Fruit fly (Drosophila melanogaster) whole organism, embryonic: ENCODE results near the gene miple1.
A peak's percentile ranks its signal among the peaks of the same experiment; 100 is the strongest.

Experiments used
- B-H1 ChIP-seq: fragments of 200-800 bp; sonication (Bioruptor generic); IDR thresholded peaks from 3 replicates; pipeline ENCODE4 v1.3.6; 2022; ENCODE audit warnings: missing biosample characterization, missing genetic modification characterization
- Bteb2 ChIP-seq: fragments of 200-800 bp; sonication (Bioruptor generic); optimal IDR thresholded peaks from 2 replicates; lab custom pipeline; 2016; ENCODE audit warnings: missing biosample characterization, missing genetic modification characterization
- CG10209 ChIP-seq: fragments of 200-800 bp; sonication (Bioruptor generic); optimal IDR thresholded peaks from 3 replicates; lab custom pipeline; 2017; ENCODE audit warnings: missing biosample characterization, mild to moderate bottlenecking, missing genetic modification characterization, missing genetic modification reagents
- CG10654 ChIP-seq: fragments of 200-800 bp; sonication (Bioruptor generic); optimal IDR thresholded peaks from 2 replicates; lab custom pipeline; 2016; ENCODE audit warnings: missing biosample characterization, missing genetic modification characterization
- CG11247 ChIP-seq: fragments of 200-800 bp; sonication (Bioruptor generic); IDR thresholded peaks from 2 replicates; pipeline ENCODE4 v1.3.6; 2022; ENCODE audit warnings: missing biosample characterization, missing genetic modification characterization
- CG11398 ChIP-seq: fragments of 200-800 bp; sonication (Bioruptor generic); optimal IDR thresholded peaks from 2 replicates; lab custom pipeline; 2016; ENCODE audit warnings: missing biosample characterization, missing genetic modification characterization
- CG11723 ChIP-seq: fragments of 200-800 bp; sonication (Bioruptor generic); optimal IDR thresholded peaks from 2 replicates; lab custom pipeline; 2017; ENCODE audit warnings: missing biosample characterization, mild to moderate bottlenecking, missing genetic modification characterization
- CG12219 ChIP-seq: fragments of 200-800 bp; sonication (Bioruptor generic); optimal IDR thresholded peaks from 3 replicates; lab custom pipeline; 2018; ENCODE audit warnings: missing biosample characterization, mild to moderate bottlenecking, missing genetic modification characterization
- CG12391 ChIP-seq: fragments of 200-800 bp; sonication (Bioruptor generic); optimal IDR thresholded peaks from 3 replicates; lab custom pipeline; 2018; ENCODE audit warnings: missing biosample characterization, mild to moderate bottlenecking, missing genetic modification characterization, moderate library complexity
- CG12659 ChIP-seq: fragments of 200-800 bp; sonication (Bioruptor generic); optimal IDR thresholded peaks from 3 replicates; lab custom pipeline; 2017; ENCODE audit warnings: mild to moderate bottlenecking, missing biosample characterization, missing genetic modification reagents, missing genetic modification characterization
- CG14965 ChIP-seq: fragments of 200-800 bp; sonication (Bioruptor generic); optimal IDR thresholded peaks from 2 replicates; lab custom pipeline; 2016; ENCODE audit warnings: missing biosample characterization, missing genetic modification characterization, borderline replicate concordance
- CG1647 ChIP-seq: fragments of 200-800 bp; sonication (Bioruptor generic); optimal IDR thresholded peaks from 3 replicates; lab custom pipeline; 2016; ENCODE audit warnings: missing biosample characterization, missing genetic modification characterization
- CG17802 ChIP-seq: fragments of 200-800 bp; sonication (Bioruptor generic); optimal IDR thresholded peaks from 2 replicates; lab custom pipeline; 2018; ENCODE audit warnings: missing biosample characterization, mild to moderate bottlenecking, missing genetic modification characterization, moderate library complexity
- CG18619 ChIP-seq: fragments of 200-800 bp; sonication (Bioruptor generic); optimal IDR thresholded peaks from 3 replicates; lab custom pipeline; 2017; ENCODE audit warnings: missing biosample characterization, mild to moderate bottlenecking, missing genetic modification characterization
- CG2199 ChIP-seq: fragments of 200-800 bp; sonication (Bioruptor generic); IDR thresholded peaks from 3 replicates; pipeline ENCODE4 v1.3.6; 2022; ENCODE audit warnings: missing biosample characterization, missing genetic modification characterization
- CG33557 ChIP-seq: fragments of 200-800 bp; sonication (Bioruptor generic); optimal IDR thresholded peaks from 2 replicates; lab custom pipeline; 2019; ENCODE audit warnings: missing biosample characterization, mild to moderate bottlenecking, missing genetic modification characterization, moderate library complexity
- CG6689 ChIP-seq: fragments of 200-800 bp; sonication (Bioruptor generic); IDR thresholded peaks from 2 replicates; pipeline ENCODE4 v1.3.6; 2022; ENCODE audit warnings: missing biosample characterization, missing genetic modification characterization
- CG6791 ChIP-seq: fragments of 200-800 bp; sonication (Bioruptor generic); IDR thresholded peaks from 3 replicates; pipeline ENCODE4 v1.3.6; 2022; ENCODE audit warnings: missing biosample characterization, missing genetic modification characterization; ENCODE audit not compliant: partially characterized antibody
- CG8765 ChIP-seq: fragments of 200-800 bp; sonication (Bioruptor generic); IDR thresholded peaks from 2 replicates; pipeline ENCODE4 v1.3.6; 2022; ENCODE audit warnings: missing biosample characterization, missing genetic modification characterization
- CG9437 ChIP-seq: fragments of 200-800 bp; sonication (Bioruptor generic); optimal IDR thresholded peaks from 2 replicates; lab custom pipeline; 2018; ENCODE audit warnings: missing biosample characterization, mild to moderate bottlenecking, missing genetic modification characterization
- CG9609 ChIP-seq: fragments of 200-800 bp; sonication (Bioruptor generic); optimal IDR thresholded peaks from 3 replicates; lab custom pipeline; 2016; ENCODE audit warnings: missing biosample characterization, missing genetic modification characterization
- CG9797 ChIP-seq: fragments of 200-800 bp; sonication (Bioruptor generic); optimal IDR thresholded peaks from 3 replicates; lab custom pipeline; 2018; ENCODE audit warnings: missing biosample characterization, mild to moderate bottlenecking, missing genetic modification characterization
- Camta ChIP-seq: fragments of 200-800 bp; sonication (Bioruptor generic); optimal IDR thresholded peaks from 2 replicates; lab custom pipeline; 2016; ENCODE audit warnings: missing biosample characterization, missing genetic modification characterization
- D19B ChIP-seq: fragments of 200-800 bp; sonication (Bioruptor generic); optimal IDR thresholded peaks from 2 replicates; lab custom pipeline; 2017; ENCODE audit warnings: missing biosample characterization, mild to moderate bottlenecking, missing genetic modification characterization
- GATAe ChIP-seq: fragments of 200-800 bp; sonication (Bioruptor generic); conservative IDR thresholded peaks from 2 replicates; pipeline ENCODE4 v1.3.6; 2022; ENCODE audit warnings: missing biosample characterization, missing genetic modification characterization
- Hr3 ChIP-seq: fragments of 200-800 bp; sonication (Bioruptor generic); optimal IDR thresholded peaks from 3 replicates; lab custom pipeline; 2016; ENCODE audit warnings: missing biosample characterization, missing genetic modification characterization
- Pdp1 ChIP-seq, 2 experiments: fragments of 200-800 bp; sonication (Bioruptor generic); optimal IDR thresholded peaks; 3 replicates each; lab custom pipeline; 2016; ENCODE audit warnings: missing biosample characterization in 2 of 2, missing genetic modification characterization in 2 of 2, mild to moderate bottlenecking in 1 of 2, moderate library complexity in 1 of 2
- Scr ChIP-seq: fragments of 200-800 bp; sonication (Bioruptor generic); IDR thresholded peaks from 2 replicates; pipeline ENCODE4 v1.3.6; 2022; ENCODE audit warnings: missing biosample characterization, missing genetic modification characterization; ENCODE audit not compliant: partially characterized antibody
- Sry-δ ChIP-seq: fragments of 200-800 bp; sonication (Bioruptor generic); optimal IDR thresholded peaks from 2 replicates; lab custom pipeline; 2016; ENCODE audit warnings: missing biosample characterization, missing genetic modification characterization
- TFAM ChIP-seq: fragments of 200-800 bp; sonication (Bioruptor generic); optimal IDR thresholded peaks from 2 replicates; lab custom pipeline; 2017; ENCODE audit warnings: missing biosample characterization, missing genetic modification characterization, inconsistent platforms
- Trl ChIP-seq, 3 experiments: fragments of >200 bp in 2 of 3; fragments of 200-800 bp in 1 of 3; sonication (Bioruptor generic) in 1 of 3; optimal IDR thresholded peaks; 2 replicates in 1 of 3; 3 replicates in 2 of 3; lab custom pipeline; 2016 to 2017; ENCODE audit warnings: missing biosample characterization in 1 of 3, missing genetic modification characterization in 1 of 3
- al ChIP-seq: fragments of 200-800 bp; sonication (Bioruptor generic); IDR thresholded peaks from 2 replicates; pipeline ENCODE4 v1.3.6; 2022; ENCODE audit warnings: missing biosample characterization, missing genetic modification characterization
- aop ChIP-seq: fragments of 200-800 bp; sonication (Bioruptor generic); IDR thresholded peaks from 2 replicates; pipeline ENCODE4 v1.3.6; 2022; ENCODE audit warnings: missing biosample characterization, missing genetic modification characterization
- dmrt11E ChIP-seq: fragments of 200-800 bp; sonication (Bioruptor generic); optimal IDR thresholded peaks from 3 replicates; lab custom pipeline; 2018; ENCODE audit warnings: missing biosample characterization, mild to moderate bottlenecking, missing genetic modification characterization, moderate library complexity
- ewg ChIP-seq: fragments of 200-800 bp; sonication (Bioruptor generic); optimal IDR thresholded peaks from 3 replicates; lab custom pipeline; 2017; ENCODE audit warnings: mild to moderate bottlenecking, missing biosample characterization, missing genetic modification reagents, missing genetic modification characterization
- gcm2 ChIP-seq: fragments of 200-800 bp; sonication (Bioruptor generic); optimal IDR thresholded peaks from 2 replicates; lab custom pipeline; 2016; ENCODE audit warnings: missing biosample characterization, missing genetic modification characterization
- ken ChIP-seq: fragments of 200-800 bp; sonication (Bioruptor generic); IDR thresholded peaks from 3 replicates; pipeline ENCODE4 v1.3.6; 2022; ENCODE audit warnings: missing biosample characterization, missing genetic modification characterization
- nerfin-1 ChIP-seq: fragments of 200-800 bp; sonication (Bioruptor generic); optimal IDR thresholded peaks from 3 replicates; lab custom pipeline; 2019; ENCODE audit warnings: missing biosample characterization, mild to moderate bottlenecking, missing genetic modification characterization, moderate library complexity
- prd ChIP-seq, 3 experiments: fragments of >200 bp in 2 of 3; fragments of 200-800 bp in 1 of 3; sonication (Bioruptor generic) in 1 of 3; optimal IDR thresholded peaks in 2 of 3; IDR thresholded peaks in 1 of 3; 2 replicates in 2 of 3; 3 replicates in 1 of 3; pipeline versions ENCODE4 v1.3.6 to Lab custom; 2017 to 2022; ENCODE audit warnings: missing biosample characterization in 1 of 3, missing genetic modification characterization in 1 of 3
- ro ChIP-seq: fragments of 200-800 bp; sonication (Bioruptor generic); IDR thresholded peaks from 2 replicates; pipeline ENCODE4 v1.3.6; 2022; ENCODE audit warnings: missing biosample characterization, missing genetic modification characterization
- sob ChIP-seq: fragments of 200-800 bp; sonication (Bioruptor generic); IDR thresholded peaks from 2 replicates; pipeline ENCODE4 v1.3.6; 2022; ENCODE audit warnings: missing biosample characterization, missing genetic modification characterization
- stc ChIP-seq: fragments of 200-800 bp; sonication (Bioruptor generic); IDR thresholded peaks from 2 replicates; pipeline ENCODE4 v1.3.6; 2022; ENCODE audit warnings: missing biosample characterization, missing genetic modification characterization
- usp ChIP-seq: fragments of >200 bp; optimal IDR thresholded peaks from 2 replicates; lab custom pipeline; 2017; ENCODE audit warnings: missing biosample characterization, missing genetic modification characterization
- vvl ChIP-seq: fragments of 200-800 bp; sonication (Bioruptor generic); IDR thresholded peaks from 2 replicates; pipeline ENCODE4 v1.3.6; 2022; ENCODE audit warnings: missing biosample characterization, missing genetic modification characterization
- z ChIP-seq: fragments of 200-800 bp; sonication (Bioruptor generic); IDR thresholded peaks from 3 replicates; pipeline ENCODE4 v1.3.6; 2022; ENCODE audit warnings: missing biosample characterization, missing genetic modification characterization

The miple1 gene

dm6 chr3L:265808-266207 lies 1.3 kb upstream of the miple1 start, which contains the start of gene CG34263:
Gene CG34263 (minus strand): TSS chr3L:265908.
- no peak for TF ChIP-seq CG10209 (GFP tag; lab: Kevin White, UChicago)
- TF ChIP-seq CG18619 (GFP tag; lab: Kevin White, UChicago) = no peak
- peak; percentile 13; the same call in 1 of the 3 replicates for TF ChIP-seq CG6791
- TF ChIP-seq CG11247 (GFP tag; lab: Robert Waterston, UW) = no peak
- TF ChIP-seq CG14965 (GFP tag; lab: Kevin White, UChicago) = no peak
- TF ChIP-seq vvl (GFP tag; lab: Robert Waterston, UW) = peak; percentile 33; the same call in 1 of the 2 replicates

- TF ChIP-seq ewg = peak; percentile 37
- 0 out of 3 replicates have a peak, but pooled peaks have one; percentile 26 for TF ChIP-seq CG2199 (GFP tag; lab: Robert Waterston, UW)
- TF ChIP-seq Pdp1 (GFP tag; optimal IDR thresholded peaks at IDR 0.05; lab: Kevin White, UChicago) = no peak
- no peak for TF ChIP-seq CG17802 (tag; lab: Kevin White, UChicago)
- peak; percentile 7 for TF ChIP-seq nerfin-1
- peak in 1 of 2 experiments; percentile 44 for TF ChIP-seq Trl (optimal IDR thresholded peaks at IDR 0.05; lab: Kevin White, UChicago)
- TF ChIP-seq Trl (GFP tag; optimal IDR thresholded peaks at IDR 0.05; lab: Kevin White, UChicago) = no peak
- peak; percentile 65; the same call in 1 of the 3 replicates for TF ChIP-seq z (GFP tag; lab: Robert Waterston, UW)
These were observed 519 bp downstream of the miple1 start for dm6 chr3L:267618-268017.

DNA sequence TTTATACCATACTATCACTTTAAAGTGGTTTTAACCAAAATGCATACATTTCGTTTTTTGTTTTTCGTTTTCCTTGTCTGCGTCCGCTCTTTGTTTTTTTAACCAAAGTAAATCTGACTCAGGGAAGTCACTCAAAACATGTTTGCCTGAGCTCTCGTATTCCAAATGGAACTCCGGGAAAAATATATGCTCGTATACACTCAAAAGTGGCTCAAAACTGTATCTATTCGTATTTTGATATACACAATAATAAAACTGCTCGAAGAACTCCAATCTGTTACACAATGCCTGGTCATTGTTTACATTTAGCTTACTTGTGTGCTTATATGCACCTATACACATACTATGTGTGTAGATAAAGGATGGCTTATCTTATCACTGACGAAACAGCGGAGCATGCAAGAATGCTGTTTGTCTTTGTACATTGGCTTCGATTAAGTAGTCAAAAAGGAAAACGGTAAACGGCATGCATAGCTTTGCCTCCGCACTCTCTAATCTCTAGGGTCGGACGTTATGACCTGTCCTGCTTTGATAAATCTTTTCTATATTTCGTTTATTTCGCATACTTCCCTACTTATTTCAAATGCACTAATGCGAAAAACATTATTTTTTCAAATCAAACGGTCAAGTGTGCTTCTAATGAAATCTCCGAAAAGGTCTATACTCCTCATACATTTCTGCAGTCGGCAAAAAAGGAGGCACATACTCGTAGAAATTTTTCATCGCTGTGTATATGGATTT lies 3.8 kb downstream of the miple1 start, which contains the start of gene miple2:
Gene miple2, plus strand, starts transcription at position 441 of the 741 bp plus-strand sequence.
- TF ChIP-seq dmrt11E (tag; lab: Kevin White, UChicago) = peak; percentile 31
- TF ChIP-seq CG12219 (GFP tag; lab: Kevin White, UChicago) = no peak
- no peak for TF ChIP-seq Scr
- peak; percentile 71 for TF ChIP-seq CG11398
- no peak for TF ChIP-seq usp (GFP tag; lab: Kevin White, UChicago)
- TF ChIP-seq al (GFP tag; lab: Robert Waterston, UW) = no peak
- no peak for TF ChIP-seq CG10654 (GFP tag; lab: Kevin White, UChicago)
- TF ChIP-seq D19B (GFP tag; lab: Kevin White, UChicago) = peak; percentile 4
- peak; percentile 38 for TF ChIP-seq CG9437
- no peak for TF ChIP-seq CG9797 (GFP tag; lab: Kevin White, UChicago)
- no peak for TF ChIP-seq CG1647
- TF ChIP-seq Sry-δ = no peak
- no peak for TF ChIP-seq aop (GFP tag; lab: Robert Waterston, UW)
- TF ChIP-seq CG11723 = no peak
- TF ChIP-seq B-H1 (GFP tag; lab: Robert Waterston, UW) = no peak
- no peak; the same call in 1 of the 2 replicates for TF ChIP-seq GATAe (GFP tag; lab: Robert Waterston, UW)
- TF ChIP-seq CG12659 = peak; percentile 52
- peak; percentile 4 for TF ChIP-seq gcm2
- no peak for TF ChIP-seq ro (GFP tag; lab: Robert Waterston, UW)
- no peak for TF ChIP-seq stc (GFP tag; lab: Robert Waterston, UW)
- TF ChIP-seq Bteb2 = peak; percentile 38
- TF ChIP-seq Camta (GFP tag; lab: Kevin White, UChicago) = peak; percentile 15
- TF ChIP-seq CG6689 (GFP tag; lab: Robert Waterston, UW) = no peak
- no peak for TF ChIP-seq TFAM (GFP tag; lab: Kevin White, UChicago)
- peak; percentile 46 for TF ChIP-seq CG12391 (tag; lab: Kevin White, UChicago)
- 0 out of 3 replicates have a peak, but pooled peaks have one; percentile 25 for TF ChIP-seq ken
- peak; percentile 22 for TF ChIP-seq Hr3 (GFP tag; lab: Kevin White, UChicago)
- no peak for TF ChIP-seq CG8765
- TF ChIP-seq CG9609 = no peak
- no peak for TF ChIP-seq prd (optimal IDR thresholded peaks at IDR 0.05; lab: Kevin White, UChicago)
- TF ChIP-seq prd (GFP tag; IDR thresholded peaks at IDR 0.05; lab: Robert Waterston, UW) = peak; percentile 44; the same call in 1 of the 3 replicates
- peak; percentile 5; the same call in 1 of the 2 replicates for TF ChIP-seq sob (GFP tag; lab: Robert Waterston, UW)
- peak; percentile 63 for TF ChIP-seq CG33557 (GFP tag; lab: Kevin White, UChicago)
- peak; percentile 42 for TF ChIP-seq CG18619 (GFP tag; lab: Kevin White, UChicago)
